Worm (Caenorhabditis elegans): Measurements from ENCODE around the gene F16G10.8.

- TF ChIP-seq madf-10 (tag; optimal IDR thresholded peaks at IDR 0.05): no peak
- no peak for TF ChIP-seq F55B11.4 (tag; optimal IDR thresholded peaks at IDR 0.05; ENCODE audit: borderline replicate concordance, insufficient read depth)
- no peak for TF ChIP-seq C06A6.2 (GFP tag; conservative IDR thresholded peaks at IDR 0.05)
- no peak for TF ChIP-seq madf-8 (GFP tag; conservative IDR thresholded peaks at IDR 0.05)
- no peak for TF ChIP-seq egl-44 (GFP tag; IDR thresholded peaks at IDR 0.05)
- TF ChIP-seq B0261.1 (tag; optimal IDR thresholded peaks at IDR 0.05): no peak
- no peak for TF ChIP-seq snpc-4 (GFP tag; optimal IDR thresholded peaks at IDR 0.05)
- TF ChIP-seq snpc-4 (tag; optimal IDR thresholded peaks at IDR 0.05): no peak
- no peak for TF ChIP-seq C17E4.6 (GFP tag; IDR thresholded peaks at IDR 0.05)
- no peak for TF ChIP-seq mxl-1 (tag; optimal IDR thresholded peaks at IDR 0.05)
- TF ChIP-seq ceh-58 (GFP tag; IDR thresholded peaks at IDR 0.05): no peak
- no peak for TF ChIP-seq hmg-1.2 (GFP tag; IDR thresholded peaks at IDR 0.05)
- TF ChIP-seq somi-1 (GFP tag; optimal IDR thresholded peaks at IDR 0.05): no peak
- no peak for TF ChIP-seq cebp-1 (GFP tag; IDR thresholded peaks at IDR 0.05)
- TF ChIP-seq cebp-1 (tag; optimal IDR thresholded peaks at IDR 0.05): no peak
Measured at ce11 chrII:2353012-2353411, 30.2 kb downstream of the F16G10.8 start, which contains the start of gene F43C11.3.

All from whole organism, young adult.